Worm (Caenorhabditis elegans) whole organism, mixed stage, embryonic: Measurements from ENCODE around the gene T28D6.7.

Source experiments
- drap-1 ChIP-seq: fragments of 200-800 bp; sonication (Bioruptor generic); optimal IDR thresholded peaks from 3 replicates; lab custom pipeline; 2018; ENCODE audit warnings: mild to moderate bottlenecking, missing genetic modification characterization, missing compliant biosample characterization
- elt-1 ChIP-seq: sonication (generic microtip); optimal IDR thresholded peaks from 2 replicates; lab custom pipeline; 2017; ENCODE audit warnings: missing genetic modification characterization, mild to moderate bottlenecking, missing compliant biosample characterization, antibody characterized with exemption, moderate library complexity, borderline replicate concordance; ENCODE audit not compliant: insufficient read depth
- pha-4 ChIP-seq: fragments of 150-350 bp; optimal IDR thresholded peaks from 2 replicates; lab custom pipeline; 2018; ENCODE audit warnings: missing biosample characterization, missing genetic modification reagents, missing genetic modification characterization
- unc-62 ChIP-seq: fragments of 150-350 bp; optimal IDR thresholded peaks from 2 replicates; lab custom pipeline; 2014; ENCODE audit warnings: missing biosample characterization, missing genetic modification reagents, missing genetic modification characterization
- ztf-11 ChIP-seq: fragments of 150-350 bp; optimal IDR thresholded peaks from 2 replicates; lab custom pipeline; 2014; ENCODE audit warnings: missing biosample characterization, missing genetic modification characterization

DNA sequence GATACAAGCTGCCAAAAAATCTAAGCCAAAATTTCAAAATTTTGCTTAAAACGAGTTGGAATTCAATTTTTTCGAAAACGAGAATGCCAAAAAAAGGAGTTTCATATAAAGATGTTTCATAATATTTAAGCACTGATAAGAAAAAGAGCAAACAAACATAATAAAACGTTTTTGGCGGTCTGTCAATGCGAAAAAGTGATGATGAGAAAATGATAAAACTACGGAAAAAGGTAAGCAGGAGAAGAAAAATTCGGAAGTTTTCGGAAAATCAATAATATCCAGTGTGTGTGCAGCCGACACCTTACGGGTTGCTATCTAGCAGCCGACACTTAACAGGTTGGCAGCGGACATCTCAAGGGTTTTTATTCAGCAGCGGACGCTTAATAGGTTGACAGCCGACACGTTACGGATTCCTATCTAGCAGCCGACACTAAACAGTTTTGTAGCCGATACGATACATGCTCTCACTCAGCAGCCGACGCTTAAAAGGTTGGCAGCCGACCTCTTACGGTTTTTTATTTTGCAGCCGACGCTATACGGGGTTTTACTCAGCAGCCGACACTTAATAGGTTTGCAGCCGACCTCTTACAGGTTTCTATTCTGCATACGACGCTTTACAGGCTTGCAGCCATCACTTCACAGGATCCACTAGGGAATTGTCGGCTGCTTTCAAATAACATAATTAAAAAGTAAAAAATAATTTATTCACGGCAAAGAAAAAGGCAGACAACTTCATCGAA, 26.1 kb upstream of the T28D6.7 start:
- no peak for TF ChIP-seq pha-4
- no peak for TF ChIP-seq elt-1 (tag; lab: Kevin White, UChicago)
- no peak for TF ChIP-seq drap-1 (GFP tag; lab: Kevin White, UChicago)
- no peak for TF ChIP-seq ztf-11 (tag; lab: Kevin White, UChicago)
- TF ChIP-seq unc-62 (GFP tag; lab: Kevin White, UChicago): no peak
